Fruit fly (Drosophila melanogaster) whole organism: ENCODE measurements around the gene CG31140.

Experiments used
- CG8478 ChIP-seq: fragments of >200 bp; optimal IDR thresholded peaks from 2 replicates; lab custom pipeline; 2018; ENCODE audit warnings: inconsistent platforms
- EcR ChIP-seq, 2 experiments: fragments of >200 bp; optimal IDR thresholded peaks; 2 replicates each; lab custom pipeline; 2017; ENCODE audit warnings: missing biosample characterization in 2 of 2, missing genetic modification characterization in 2 of 2, missing genetic modification reagents in 2 of 2
- psq ChIP-seq: fragments of >200 bp; optimal IDR thresholded peaks from 2 replicates; lab custom pipeline; 2017
- usp ChIP-seq: fragments of >200 bp; optimal IDR thresholded peaks from 2 replicates; lab custom pipeline; 2017; ENCODE audit warnings: missing biosample characterization, missing genetic modification characterization, mixed read lengths

- no peak for TF ChIP-seq EcR (GFP tag; optimal IDR thresholded peaks at IDR 0.05; lab: Kevin White, UChicago)
- no peak for TF ChIP-seq CG8478
- no peak for TF ChIP-seq psq (lab: Kevin White, UChicago)
- TF ChIP-seq usp (GFP tag; lab: Kevin White, UChicago), result no peak
Observed at dm6 chr3R:23994578-23994977, 31.6 kb downstream of the CG31140 start.
